Worm (Caenorhabditis elegans) whole organism, early embryonic: ENCODE results near the gene srsx-11.

Experiments used
- B0310.2 ChIP-seq: sonication (generic microtip); optimal IDR thresholded peaks from 2 replicates; lab custom pipeline; 2016; ENCODE audit warnings: mild to moderate bottlenecking, missing genetic modification characterization, missing compliant biosample characterization
- F13C5.2 ChIP-seq: sonication (generic microtip); optimal IDR thresholded peaks from 2 replicates; lab custom pipeline; 2017; ENCODE audit warnings: mild to moderate bottlenecking, missing genetic modification characterization, inconsistent platforms, missing compliant biosample characterization
- aly-1 ChIP-seq: sonication (generic microtip); optimal IDR thresholded peaks from 2 replicates; lab custom pipeline; 2016; ENCODE audit warnings: missing genetic modification characterization, missing compliant biosample characterization
- ama-1 ChIP-seq: fragments of 150-350 bp; optimal IDR thresholded peaks from 2 replicates; lab custom pipeline; 2014
- ceh-13 ChIP-seq: fragments of 200-800 bp; sonication (Bioruptor generic); optimal IDR thresholded peaks from 2 replicates; lab custom pipeline; 2018; ENCODE audit warnings: mild to moderate bottlenecking, missing genetic modification characterization, missing compliant biosample characterization
- ceh-36 ChIP-seq: sonication (generic microtip); optimal IDR thresholded peaks from 2 replicates; lab custom pipeline; 2016; ENCODE audit warnings: missing genetic modification characterization, inconsistent platforms, missing compliant biosample characterization
- ets-7 ChIP-seq: sonication (generic microtip); optimal IDR thresholded peaks from 2 replicates; lab custom pipeline; 2016; ENCODE audit warnings: missing genotype, missing genetic modification characterization, missing compliant biosample characterization
- flt-1 ChIP-seq: fragments of 200-800 bp; sonication (Bioruptor generic); IDR thresholded peaks from 2 replicates; pipeline ENCODE4 v1.3.6; 2022; ENCODE audit warnings: missing genetic modification characterization, missing compliant biosample characterization
- hmbx-1 ChIP-seq: sonication (generic microtip); optimal IDR thresholded peaks from 2 replicates; lab custom pipeline; 2016; ENCODE audit warnings: mild to moderate bottlenecking, missing genetic modification characterization, missing compliant biosample characterization
- hmg-4 ChIP-seq: fragments of 200-800 bp; sonication (Bioruptor generic); optimal IDR thresholded peaks from 2 replicates; lab custom pipeline; 2018; ENCODE audit warnings: mild to moderate bottlenecking, missing genetic modification characterization, missing compliant biosample characterization
- hnd-1 ChIP-seq: sonication (generic microtip); optimal IDR thresholded peaks from 2 replicates; lab custom pipeline; 2016; ENCODE audit warnings: missing genetic modification characterization, missing compliant biosample characterization
- scrt-1 ChIP-seq: fragments of 200-800 bp; sonication (Bioruptor generic); IDR thresholded peaks from 2 replicates; pipeline ENCODE4 v1.3.6; 2022; ENCODE audit warnings: missing genetic modification characterization, missing compliant biosample characterization
- sea-1 ChIP-seq: fragments of 200-800 bp; sonication (Bioruptor generic); conservative IDR thresholded peaks from 2 replicates; pipeline ENCODE4 v1.3.6; 2022; ENCODE audit warnings: missing genetic modification characterization, missing compliant biosample characterization

ce11 chrV:4948635-4949034, 30.3 kb downstream of the srsx-11 start, which contains the start of gene str-209:
- TF ChIP-seq ceh-13 (GFP tag; lab: Kevin White, UChicago), result no peak
- TF ChIP-seq ama-1 (lab: Kevin White, UChicago), result no peak
- no peak for TF ChIP-seq flt-1 (GFP tag; lab: Robert Waterston, UW)
- no peak for TF ChIP-seq ets-7 (tag; lab: Kevin White, UChicago)
- no peak for TF ChIP-seq hmbx-1 (tag; lab: Kevin White, UChicago)
- no peak for TF ChIP-seq B0310.2
- no peak for TF ChIP-seq hnd-1 (tag; lab: Kevin White, UChicago)
- TF ChIP-seq sea-1 (GFP tag; lab: Robert Waterston, UW), result no peak
- no peak for TF ChIP-seq F13C5.2 (tag; lab: Kevin White, UChicago)
- TF ChIP-seq scrt-1 (GFP tag; lab: Robert Waterston, UW), result no peak
- no peak for TF ChIP-seq aly-1 (tag; lab: Kevin White, UChicago)
- no peak for TF ChIP-seq hmg-4
- TF ChIP-seq ceh-36 (tag; lab: Kevin White, UChicago), result no peak
